Worm (Caenorhabditis elegans): Measurements from ENCODE around the gene C24D10.6.

ce11 chrIV:5173032-5173431 lies 13.0 kb upstream of the C24D10.6 start, which contains the start of gene lam-1:
- TF ChIP-seq nhr-25 (tag; optimal IDR thresholded peaks at IDR 0.05) (no peak), daf-12 (tag; optimal IDR thresholded peaks at IDR 0.05) (no peak), pqm-1 (tag; optimal IDR thresholded peaks at IDR 0.05) (no peak), snpc-4 (tag; optimal IDR thresholded peaks at IDR 0.05) (no peak), nhr-12 (tag; optimal IDR thresholded peaks at IDR 0.05) (no peak), nhr-237 (tag; optimal IDR thresholded peaks at IDR 0.05) (no peak)
